Worm (Caenorhabditis elegans) whole organism, midembryonic: ENCODE data around the gene frpr-9.
A peak's percentile ranks its signal among the peaks of the same experiment; 100 is the strongest.

Experiments used
- T22C8.4 ChIP-seq: fragments of 200-800 bp; sonication (Bioruptor generic); IDR thresholded peaks from 2 replicates; pipeline ENCODE4 v1.3.6; 2022; ENCODE audit warnings: missing genetic modification characterization, missing compliant biosample characterization
- cog-1 ChIP-seq: sonication (generic microtip); optimal IDR thresholded peaks from 2 replicates; lab custom pipeline; 2016; ENCODE audit warnings: missing genetic modification characterization, missing compliant biosample characterization
- flt-1 ChIP-seq: fragments of 200-800 bp; sonication (Bioruptor generic); IDR thresholded peaks from 2 replicates; pipeline ENCODE4 v1.3.6; 2022; ENCODE audit warnings: missing genetic modification characterization, missing compliant biosample characterization
- klf-2 ChIP-seq: fragments of 200-800 bp; sonication (Bioruptor generic); conservative IDR thresholded peaks from 2 replicates; pipeline ENCODE4 v1.3.6; 2022; ENCODE audit warnings: missing genetic modification reagents, missing genetic modification characterization, missing compliant biosample characterization
- med-1 ChIP-seq: sonication (generic microtip); optimal IDR thresholded peaks from 2 replicates; lab custom pipeline; 2017; ENCODE audit warnings: missing genetic modification characterization, mild to moderate bottlenecking, missing compliant biosample characterization, antibody characterized with exemption, missing genetic modification reagents; ENCODE audit not compliant: insufficient read depth
- ref-1 ChIP-seq: fragments of 200-800 bp; sonication (Bioruptor generic); conservative IDR thresholded peaks from 2 replicates; pipeline ENCODE4 v1.3.6; 2022; ENCODE audit warnings: missing genetic modification reagents, missing genetic modification characterization, missing compliant biosample characterization
- tab-1 ChIP-seq: fragments of 200-800 bp; sonication (Bioruptor generic); IDR thresholded peaks from 2 replicates; pipeline ENCODE4 v1.3.6; 2022; ENCODE audit warnings: missing genetic modification characterization, missing compliant biosample characterization
- ztf-23 ChIP-seq: fragments of 200-800 bp; sonication (Bioruptor generic); IDR thresholded peaks from 2 replicates; pipeline ENCODE4 v1.3.6; 2022; ENCODE audit warnings: missing genetic modification reagents, missing genetic modification characterization, missing compliant biosample characterization
- ztf-29 ChIP-seq: fragments of 200-800 bp; sonication (Bioruptor generic); IDR thresholded peaks from 2 replicates; pipeline ENCODE4 v1.3.6; 2022; ENCODE audit warnings: missing genetic modification reagents, missing genetic modification characterization, missing compliant biosample characterization

Gene frpr-9

ce11 chrV:10981113-10981512, 10.8 kb upstream of the frpr-9 start, which contains the start of gene fig-1:
TSS of gene fig-1 (minus strand) at chrV:10981213.
- no peak for TF ChIP-seq T22C8.4 (GFP tag; lab: Robert Waterston, UW)
- TF ChIP-seq cog-1 (tag; lab: Kevin White, UChicago) = no peak
- no peak for TF ChIP-seq ztf-23 (GFP tag; lab: Robert Waterston, UW)
- no peak for TF ChIP-seq ref-1 (GFP tag; lab: Robert Waterston, UW)

ce11 chrV:10998797-10999196, 6.9 kb downstream of the frpr-9 start, which contains the start of gene F53B7.7:
TSS of gene F53B7.7 (plus strand) at chrV:10999097.
- TF ChIP-seq klf-2 (GFP tag; lab: Robert Waterston, UW) = no peak
- TF ChIP-seq cog-1 (tag; lab: Kevin White, UChicago) = no peak
- no peak for TF ChIP-seq flt-1 (GFP tag; lab: Robert Waterston, UW)
- no peak for TF ChIP-seq tab-1
- no peak for TF ChIP-seq ztf-29 (GFP tag; lab: Robert Waterston, UW)
- TF ChIP-seq ref-1 (GFP tag; lab: Robert Waterston, UW) = no peak
- TF ChIP-seq T22C8.4 (GFP tag; lab: Robert Waterston, UW) = no peak
- no peak for TF ChIP-seq med-1 (GFP tag; lab: Kevin White, UChicago)
- no peak for TF ChIP-seq ztf-23 (GFP tag; lab: Robert Waterston, UW)

ce11 chrV:11000650-11001049, 8.8 kb downstream of the frpr-9 start, which contains the start of gene isy-1:
TSS of gene isy-1 (minus strand) at chrV:11000699.
- no peak for TF ChIP-seq med-1 (GFP tag; lab: Kevin White, UChicago)
- no peak for TF ChIP-seq tab-1
- peak; percentile 82 for TF ChIP-seq ztf-23 (GFP tag; lab: Robert Waterston, UW)
- no peak for TF ChIP-seq ztf-29 (GFP tag; lab: Robert Waterston, UW)
- TF ChIP-seq ref-1 (GFP tag; lab: Robert Waterston, UW) = no peak

DNA sequence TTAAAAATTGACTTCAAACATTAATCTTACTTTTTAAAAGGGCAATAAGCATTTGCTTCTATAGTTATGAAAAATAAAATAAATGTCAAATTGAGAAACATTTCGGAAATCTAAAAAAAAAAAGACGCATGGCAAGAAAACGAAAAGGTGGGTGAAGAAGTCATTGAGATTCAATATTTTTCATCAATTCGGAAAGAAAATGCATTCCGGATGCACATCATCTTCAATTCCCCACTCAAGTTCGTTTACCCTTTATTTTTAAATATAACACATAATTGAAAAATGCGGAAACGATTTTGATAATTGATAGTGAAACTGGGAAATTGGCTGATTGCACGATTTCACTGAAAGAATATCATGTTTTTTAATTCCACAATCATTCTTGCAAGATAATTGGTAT, 10.5 kb downstream of the frpr-9 start, which contains the start of gene F53B7.4:
F53B7.4 (minus strand) TSS at position 101 of the 400 bp plus-strand sequence.
- TF ChIP-seq cog-1 (tag; lab: Kevin White, UChicago) = no peak
- TF ChIP-seq ztf-29 (GFP tag; lab: Robert Waterston, UW) = no peak
- TF ChIP-seq klf-2 (GFP tag; lab: Robert Waterston, UW) = no peak
- TF ChIP-seq T22C8.4 (GFP tag; lab: Robert Waterston, UW) = no peak
- no peak for TF ChIP-seq flt-1 (GFP tag; lab: Robert Waterston, UW)
- TF ChIP-seq ztf-23 (GFP tag; lab: Robert Waterston, UW) = no peak
- no peak for TF ChIP-seq tab-1
- TF ChIP-seq ref-1 (GFP tag; lab: Robert Waterston, UW) = no peak
- TF ChIP-seq med-1 (GFP tag; lab: Kevin White, UChicago) = no peak

DNA sequence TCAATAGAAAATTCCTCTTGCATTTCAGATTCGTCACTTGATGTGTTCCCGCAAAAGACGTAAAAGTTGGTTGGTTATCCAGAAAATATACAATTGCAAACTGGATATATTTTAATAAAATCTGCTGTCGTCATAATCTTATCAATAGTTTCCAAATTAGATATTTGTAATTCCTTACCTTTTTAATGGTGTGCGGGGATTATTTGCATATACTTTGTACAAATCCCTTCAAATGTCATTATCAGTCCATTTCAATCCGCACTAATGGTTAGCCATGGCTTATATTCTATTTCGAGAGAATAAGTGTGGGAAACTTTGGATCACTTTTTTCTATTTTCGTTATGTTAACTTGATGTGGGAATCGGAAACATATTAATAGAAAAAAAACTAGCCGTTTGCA, 12.2 kb downstream of the frpr-9 start:
- TF ChIP-seq cog-1 (tag; lab: Kevin White, UChicago) (no peak), T22C8.4 (GFP tag; lab: Robert Waterston, UW) (no peak), flt-1 (GFP tag; lab: Robert Waterston, UW) (no peak), tab-1 (no peak)

- TF ChIP-seq tab-1 = no peak
- no peak for TF ChIP-seq cog-1 (tag; lab: Kevin White, UChicago)
- no peak for TF ChIP-seq ztf-29 (GFP tag; lab: Robert Waterston, UW)
- TF ChIP-seq flt-1 (GFP tag; lab: Robert Waterston, UW) = no peak
- TF ChIP-seq ref-1 (GFP tag; lab: Robert Waterston, UW) = no peak
- no peak for TF ChIP-seq klf-2 (GFP tag; lab: Robert Waterston, UW)
- no peak for TF ChIP-seq med-1 (GFP tag; lab: Kevin White, UChicago)
- TF ChIP-seq T22C8.4 (GFP tag; lab: Robert Waterston, UW) = no peak
- TF ChIP-seq ztf-23 (GFP tag; lab: Robert Waterston, UW) = no peak
Observed at ce11 chrV:11007651-11008050, 15.8 kb downstream of the frpr-9 start.

DNA sequence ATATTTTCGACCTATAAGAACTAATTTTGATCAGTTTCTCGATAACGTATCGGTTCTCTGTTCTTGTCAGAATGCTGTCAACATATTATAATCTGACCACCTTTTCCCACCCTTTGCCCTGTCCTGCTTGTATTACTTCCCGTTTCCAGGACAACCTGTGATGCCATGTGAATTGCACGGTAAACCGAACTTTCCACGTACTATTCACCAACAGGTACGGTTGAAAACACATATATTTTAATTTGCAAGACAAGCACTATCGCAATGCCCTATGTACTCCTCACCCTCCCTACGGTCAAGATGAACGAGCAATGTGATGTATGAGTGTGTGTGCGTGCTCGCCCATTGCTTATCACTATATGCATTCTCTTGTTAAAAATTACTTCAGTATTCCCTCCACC, 17.2 kb downstream of the frpr-9 start:
- TF ChIP-seq T22C8.4 (GFP tag; lab: Robert Waterston, UW) (no peak), cog-1 (tag; lab: Kevin White, UChicago) (no peak), flt-1 (GFP tag; lab: Robert Waterston, UW) (no peak)

DNA sequence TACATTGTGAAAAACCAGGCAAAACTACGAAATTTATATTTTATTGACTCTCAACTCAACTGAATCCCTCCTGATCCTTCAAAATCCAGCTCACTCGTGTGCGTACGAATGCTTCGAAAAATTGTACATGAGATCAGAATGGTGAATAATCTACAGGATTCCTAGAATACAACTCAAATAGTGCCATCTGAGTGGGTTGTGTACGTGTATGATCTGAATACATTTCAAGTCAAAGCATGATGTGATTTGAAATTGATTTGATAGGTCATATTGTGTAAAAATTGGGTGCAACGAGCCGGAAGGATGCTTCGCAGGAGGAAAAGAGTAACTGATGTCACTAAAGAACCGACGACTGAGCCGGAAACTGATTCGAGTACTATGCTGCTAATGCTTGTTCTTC, 18.9 kb downstream of the frpr-9 start:
- no peak for TF ChIP-seq T22C8.4 (GFP tag; lab: Robert Waterston, UW)
- TF ChIP-seq ref-1 (GFP tag; lab: Robert Waterston, UW) = no peak
- TF ChIP-seq klf-2 (GFP tag; lab: Robert Waterston, UW) = no peak
- TF ChIP-seq tab-1 = no peak
- TF ChIP-seq ztf-23 (GFP tag; lab: Robert Waterston, UW) = no peak
- TF ChIP-seq ztf-29 (GFP tag; lab: Robert Waterston, UW) = no peak
- no peak for TF ChIP-seq cog-1 (tag; lab: Kevin White, UChicago)
- no peak for TF ChIP-seq flt-1 (GFP tag; lab: Robert Waterston, UW)
- TF ChIP-seq med-1 (GFP tag; lab: Kevin White, UChicago) = no peak

- TF ChIP-seq ztf-29 (GFP tag; lab: Robert Waterston, UW) (no peak), T22C8.4 (GFP tag; lab: Robert Waterston, UW) (no peak), cog-1 (tag; lab: Kevin White, UChicago) (no peak), ref-1 (GFP tag; lab: Robert Waterston, UW) (no peak), flt-1 (GFP tag; lab: Robert Waterston, UW) (no peak), med-1 (GFP tag; lab: Kevin White, UChicago) (no peak), tab-1 (no peak), ztf-23 (GFP tag; lab: Robert Waterston, UW) (no peak), klf-2 (GFP tag; lab: Robert Waterston, UW) (no peak)
Observed at ce11 chrV:11011807-11012206, 19.9 kb downstream of the frpr-9 start.

DNA sequence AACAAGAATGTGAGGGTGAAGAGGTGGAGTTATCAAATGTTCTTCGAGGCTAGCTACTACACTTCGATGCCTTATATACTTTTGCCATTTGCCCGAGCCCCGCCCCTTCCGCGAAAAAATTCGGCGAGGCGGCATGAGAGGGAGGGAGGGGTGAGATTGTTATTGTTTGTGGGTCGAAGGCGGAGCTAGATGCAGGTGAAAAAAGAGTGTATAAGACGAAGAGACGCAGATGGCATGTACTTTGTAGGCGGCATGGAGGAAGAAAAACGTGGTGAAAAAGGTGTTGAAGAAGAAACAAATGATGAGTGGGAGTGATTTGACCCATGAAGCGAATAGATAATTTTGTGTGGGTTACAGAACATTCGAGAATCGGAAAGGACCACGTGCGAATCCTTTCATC, 20.5 kb downstream of the frpr-9 start, which contains the start of gene C13G3.1:
C13G3.1 (minus strand) TSS at position 47 of the 400 bp plus-strand sequence.
- TF ChIP-seq klf-2 (GFP tag; lab: Robert Waterston, UW) = no peak
- no peak for TF ChIP-seq T22C8.4 (GFP tag; lab: Robert Waterston, UW)
- TF ChIP-seq flt-1 (GFP tag; lab: Robert Waterston, UW) = no peak
- TF ChIP-seq ztf-23 (GFP tag; lab: Robert Waterston, UW) = no peak
- no peak for TF ChIP-seq tab-1
- TF ChIP-seq ref-1 (GFP tag; lab: Robert Waterston, UW) = no peak
- TF ChIP-seq med-1 (GFP tag; lab: Kevin White, UChicago) = no peak
- no peak for TF ChIP-seq cog-1 (tag; lab: Kevin White, UChicago)
- no peak for TF ChIP-seq ztf-29 (GFP tag; lab: Robert Waterston, UW)
